Worm (Caenorhabditis elegans) whole organism, young adult: ENCODE measurements around the gene srh-170.

Source experiments
- B0019.2 ChIP-seq: fragments of 200-800 bp; sonication (Bioruptor generic); conservative IDR thresholded peaks from 2 replicates; pipeline ENCODE4 v1.3.6; 2022; ENCODE audit warnings: missing genetic modification reagents, missing genetic modification characterization, missing compliant biosample characterization
- B0261.1 ChIP-seq: sonication (generic microtip); optimal IDR thresholded peaks from 2 replicates; lab custom pipeline; 2016; ENCODE audit warnings: mild to moderate bottlenecking, missing genetic modification characterization, moderate library complexity, missing compliant biosample characterization
- F22D6.2 ChIP-seq: sonication (generic microtip); optimal IDR thresholded peaks from 2 replicates; lab custom pipeline; 2016; ENCODE audit warnings: mild to moderate bottlenecking, missing genetic modification characterization, missing compliant biosample characterization
- F55B11.4 ChIP-seq: sonication (generic microtip); optimal IDR thresholded peaks from 2 replicates; lab custom pipeline; 2016; ENCODE audit warnings: missing compliant biosample characterization, missing genetic modification characterization, borderline replicate concordance; ENCODE audit not compliant: insufficient read depth
- F57A8.1 ChIP-seq: fragments of 200-800 bp; sonication (Bioruptor generic); optimal IDR thresholded peaks from 2 replicates; lab custom pipeline; 2018; ENCODE audit warnings: mild to moderate bottlenecking, missing genetic modification characterization, moderate library complexity, missing compliant biosample characterization
- ZK185.1 ChIP-seq: sonication (generic microtip); optimal IDR thresholded peaks from 2 replicates; lab custom pipeline; 2016; ENCODE audit warnings: mild to moderate bottlenecking, missing genetic modification characterization, missing compliant biosample characterization; ENCODE audit not compliant: poor library complexity, severe bottlenecking
- aptf-2 ChIP-seq: fragments of 200-800 bp; sonication (Bioruptor generic); conservative IDR thresholded peaks from 2 replicates; pipeline ENCODE4 v1.3.6; 2022; ENCODE audit warnings: missing genetic modification reagents, missing genetic modification characterization, missing compliant biosample characterization
- attf-6 ChIP-seq: fragments of 200-800 bp; sonication (Bioruptor generic); IDR thresholded peaks from 2 replicates; pipeline ENCODE4 v1.3.6; 2022; ENCODE audit warnings: missing genetic modification reagents, missing genetic modification characterization, missing compliant biosample characterization
- ccch-3 ChIP-seq: fragments of 200-800 bp; sonication (Bioruptor generic); optimal IDR thresholded peaks from 2 replicates; lab custom pipeline; 2018; ENCODE audit warnings: mild to moderate bottlenecking, missing genetic modification characterization, missing compliant biosample characterization
- ceh-100 ChIP-seq: fragments of 200-800 bp; sonication (Bioruptor generic); IDR thresholded peaks from 2 replicates; pipeline ENCODE4 v1.3.6; 2022; ENCODE audit warnings: missing genetic modification reagents, missing genetic modification characterization, missing compliant biosample characterization
- ceh-27 ChIP-seq: fragments of 200-800 bp; sonication (Bioruptor generic); optimal IDR thresholded peaks from 2 replicates; lab custom pipeline; 2018; ENCODE audit warnings: mild to moderate bottlenecking, missing genetic modification characterization, moderate library complexity, missing compliant biosample characterization
- ceh-40 ChIP-seq: fragments of 200-800 bp; sonication (Bioruptor generic); IDR thresholded peaks from 2 replicates; pipeline ENCODE4 v1.3.6; 2022; ENCODE audit warnings: missing genetic modification characterization, missing compliant biosample characterization
- ceh-91 ChIP-seq: fragments of 200-800 bp; sonication (Bioruptor generic); IDR thresholded peaks from 2 replicates; pipeline ENCODE4 v1.3.6; 2022; ENCODE audit warnings: missing genetic modification reagents, missing genetic modification characterization, missing compliant biosample characterization
- chd-7 ChIP-seq: sonication (generic microtip); optimal IDR thresholded peaks from 2 replicates; lab custom pipeline; 2016; ENCODE audit warnings: mild to moderate bottlenecking, missing genetic modification characterization, moderate library complexity, missing compliant biosample characterization
- efl-1 ChIP-seq: fragments of 150-350 bp; optimal IDR thresholded peaks from 2 replicates; lab custom pipeline; 2014; ENCODE audit warnings: missing biosample characterization, missing genetic modification reagents, missing genetic modification characterization
- egl-18 ChIP-seq: fragments of 200-800 bp; sonication (Bioruptor generic); IDR thresholded peaks from 2 replicates; pipeline ENCODE4 v1.3.6; 2022; ENCODE audit warnings: missing genetic modification reagents, missing genetic modification characterization, missing compliant biosample characterization
- egrh-3 ChIP-seq: fragments of 200-800 bp; sonication (Bioruptor generic); IDR thresholded peaks from 2 replicates; pipeline ENCODE4 v1.3.6; 2022; ENCODE audit warnings: missing genetic modification reagents, missing genetic modification characterization, missing compliant biosample characterization
- fkh-3 ChIP-seq: sonication (generic microtip); optimal IDR thresholded peaks from 2 replicates; lab custom pipeline; 2016; ENCODE audit warnings: mild to moderate bottlenecking, missing genetic modification characterization, missing compliant biosample characterization
- him-1 ChIP-seq: sonication (generic microtip); optimal IDR thresholded peaks from 2 replicates; lab custom pipeline; 2016; ENCODE audit warnings: missing genotype, missing genetic modification reagents, missing genetic modification characterization, missing compliant biosample characterization
- hsf-1 ChIP-seq: fragments of 200-800 bp; sonication (Bioruptor generic); IDR thresholded peaks from 2 replicates; pipeline ENCODE4 v1.3.6; 2022; ENCODE audit warnings: missing genetic modification reagents, missing genetic modification characterization, missing compliant biosample characterization
- lag-1 ChIP-seq: fragments of 200-800 bp; sonication (Bioruptor generic); IDR thresholded peaks from 2 replicates; pipeline ENCODE4 v1.3.6; 2022; ENCODE audit warnings: missing genetic modification reagents, missing genetic modification characterization, missing compliant biosample characterization
- lsl-1 ChIP-seq: fragments of 200-800 bp; sonication (Bioruptor generic); optimal IDR thresholded peaks from 2 replicates; lab custom pipeline; 2018; ENCODE audit warnings: mild to moderate bottlenecking, missing genetic modification characterization, moderate library complexity, missing compliant biosample characterization
- madf-3 ChIP-seq: fragments of 200-800 bp; sonication (Bioruptor generic); IDR thresholded peaks from 2 replicates; pipeline ENCODE4 v1.3.6; 2022; ENCODE audit warnings: missing genetic modification reagents, missing genetic modification characterization, missing compliant biosample characterization
- madf-8 ChIP-seq: fragments of 200-800 bp; sonication (Bioruptor generic); conservative IDR thresholded peaks from 2 replicates; pipeline ENCODE4 v1.3.6; 2022; ENCODE audit warnings: missing genetic modification reagents, missing genetic modification characterization, missing compliant biosample characterization
- mcd-1 ChIP-seq: fragments of 200-800 bp; sonication (Bioruptor generic); IDR thresholded peaks from 2 replicates; pipeline ENCODE4 v1.3.6; 2022; ENCODE audit warnings: missing genetic modification reagents, missing genetic modification characterization, missing compliant biosample characterization
- mel-28 ChIP-seq: sonication (generic microtip); optimal IDR thresholded peaks from 2 replicates; lab custom pipeline; 2016; ENCODE audit warnings: borderline replicate concordance, mild to moderate bottlenecking, missing genetic modification characterization, missing compliant biosample characterization
- nfya-2 ChIP-seq: fragments of 200-800 bp; sonication (Bioruptor generic); IDR thresholded peaks from 2 replicates; pipeline ENCODE4 v1.3.6; 2022; ENCODE audit warnings: missing genetic modification reagents, missing genetic modification characterization, missing compliant biosample characterization
- nfyb-1 ChIP-seq: fragments of 200-800 bp; sonication (Bioruptor generic); IDR thresholded peaks from 2 replicates; pipeline ENCODE4 v1.3.6; 2022; ENCODE audit warnings: missing genetic modification reagents, missing genetic modification characterization, missing compliant biosample characterization
- nhr-120 ChIP-seq: fragments of 200-800 bp; sonication (Bioruptor generic); IDR thresholded peaks from 2 replicates; pipeline ENCODE4 v1.3.6; 2022; ENCODE audit warnings: missing genetic modification characterization, missing compliant biosample characterization
- nhr-27 ChIP-seq: fragments of 200-800 bp; sonication (Bioruptor generic); optimal IDR thresholded peaks from 2 replicates; lab custom pipeline; 2018; ENCODE audit warnings: mild to moderate bottlenecking, missing genetic modification characterization, moderate library complexity, missing compliant biosample characterization
- pbrm-1 ChIP-seq: fragments of 200-800 bp; sonication (Bioruptor generic); IDR thresholded peaks from 2 replicates; pipeline ENCODE4 v1.3.6; 2022; ENCODE audit warnings: missing genetic modification reagents, missing genetic modification characterization, missing compliant biosample characterization
- repo-1 ChIP-seq: sonication (generic microtip); optimal IDR thresholded peaks from 2 replicates; lab custom pipeline; 2017; ENCODE audit warnings: mild to moderate bottlenecking, missing genetic modification characterization, missing compliant biosample characterization
- snpc-3.4 ChIP-seq: sonication (generic microtip); optimal IDR thresholded peaks from 2 replicates; lab custom pipeline; 2017; ENCODE audit warnings: missing genetic modification characterization, mild to moderate bottlenecking, missing compliant biosample characterization, antibody characterized with exemption, moderate library complexity, missing genotype, missing genetic modification reagents
- sptf-2 ChIP-seq: fragments of 200-800 bp; sonication (Bioruptor generic); optimal IDR thresholded peaks from 2 replicates; lab custom pipeline; 2018; ENCODE audit warnings: mild to moderate bottlenecking, missing genetic modification characterization, missing compliant biosample characterization
- ztf-22 ChIP-seq: fragments of 200-800 bp; sonication (Bioruptor generic); optimal IDR thresholded peaks from 2 replicates; lab custom pipeline; 2018; ENCODE audit warnings: mild to moderate bottlenecking, missing genetic modification characterization, moderate library complexity, missing compliant biosample characterization
- ztf-26 ChIP-seq: sonication (generic microtip); optimal IDR thresholded peaks from 2 replicates; lab custom pipeline; 2017; ENCODE audit warnings: missing genetic modification characterization, missing compliant biosample characterization
- ztf-3 ChIP-seq: fragments of 200-800 bp; sonication (Bioruptor generic); optimal IDR thresholded peaks from 2 replicates; lab custom pipeline; 2018; ENCODE audit warnings: mild to moderate bottlenecking, missing genetic modification characterization, missing compliant biosample characterization

srh-170 gene

DNA sequence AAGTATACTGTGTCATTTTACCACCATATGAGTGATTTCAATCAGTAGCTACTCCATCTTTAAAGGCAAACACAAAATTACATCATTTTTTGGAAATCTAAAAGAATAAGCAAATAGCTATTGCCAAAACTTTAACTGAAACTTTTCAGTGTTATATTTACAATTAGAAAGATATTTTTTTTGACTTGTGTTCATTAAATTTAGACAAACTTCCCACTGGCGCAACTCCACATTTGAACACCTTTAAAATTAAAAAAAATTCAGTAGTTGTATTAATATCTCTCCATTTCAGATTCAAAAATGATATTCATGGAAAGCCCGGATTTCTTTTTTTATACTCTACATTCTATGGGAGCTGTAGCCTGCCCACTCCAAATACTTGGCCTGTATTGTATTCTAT, 25.2 kb upstream of the srh-170 start, which contains the start of gene srh-264:
srh-264 (plus strand) TSS at position 301 of the 400 bp plus-strand sequence.
- TF ChIP-seq nfyb-1 (GFP tag; lab: Robert Waterston, UW) = no peak
- no peak for TF ChIP-seq hsf-1 (GFP tag; lab: Robert Waterston, UW)
- no peak for TF ChIP-seq ceh-27 (GFP tag; lab: Kevin White, UChicago)
- TF ChIP-seq F55B11.4 (tag; lab: Kevin White, UChicago) = no peak
- no peak for TF ChIP-seq fkh-3
- no peak for TF ChIP-seq ceh-100
- no peak for TF ChIP-seq efl-1 (GFP tag; lab: Kevin White, UChicago)
- no peak for TF ChIP-seq repo-1 (tag; lab: Kevin White, UChicago)
- no peak for TF ChIP-seq ceh-40 (GFP tag; lab: Robert Waterston, UW)
- TF ChIP-seq aptf-2 (GFP tag; lab: Robert Waterston, UW) = no peak
- no peak for TF ChIP-seq madf-8 (GFP tag; lab: Robert Waterston, UW)
- TF ChIP-seq ztf-26 (tag; lab: Kevin White, UChicago) = no peak
- no peak for TF ChIP-seq nhr-27 (tag; lab: Kevin White, UChicago)
- no peak for TF ChIP-seq ZK185.1 (tag; lab: Kevin White, UChicago)
- TF ChIP-seq sptf-2 (GFP tag; lab: Kevin White, UChicago) = no peak
- TF ChIP-seq ceh-91 = no peak
- TF ChIP-seq him-1 (tag; lab: Kevin White, UChicago) = no peak
- no peak for TF ChIP-seq madf-3
- no peak for TF ChIP-seq ztf-3 (GFP tag; lab: Kevin White, UChicago)
- TF ChIP-seq ccch-3 (GFP tag; lab: Kevin White, UChicago) = no peak

ce11 chrV:15412625-15413024, 24.0 kb upstream of the srh-170 start, which contains the start of gene srbc-63:
Gene srbc-63, minus strand, starts transcription at chrV:15412725.
- no peak for TF ChIP-seq lsl-1 (GFP tag; lab: Kevin White, UChicago)
- TF ChIP-seq egrh-3 (GFP tag; lab: Robert Waterston, UW) = no peak
- no peak for TF ChIP-seq B0261.1 (tag; lab: Kevin White, UChicago)
- TF ChIP-seq F22D6.2 (tag; lab: Kevin White, UChicago) = no peak
- no peak for TF ChIP-seq mcd-1 (GFP tag; lab: Robert Waterston, UW)
- no peak for TF ChIP-seq egl-18 (GFP tag; lab: Robert Waterston, UW)
- TF ChIP-seq nhr-27 (tag; lab: Kevin White, UChicago) = no peak
- TF ChIP-seq lag-1 = no peak
- TF ChIP-seq pbrm-1 (GFP tag; lab: Robert Waterston, UW) = no peak
- no peak for TF ChIP-seq F57A8.1 (GFP tag; lab: Kevin White, UChicago)
- no peak for TF ChIP-seq snpc-3.4 (tag; lab: Kevin White, UChicago)
- TF ChIP-seq ZK185.1 (tag; lab: Kevin White, UChicago) = no peak
- TF ChIP-seq attf-6 (GFP tag; lab: Robert Waterston, UW) = no peak

ce11 chrV:15406928-15407327, 18.3 kb upstream of the srh-170 start, which contains the start of gene srh-257:
Gene srh-257, plus strand, starts transcription at chrV:15407228.
- no peak for TF ChIP-seq madf-8 (GFP tag; lab: Robert Waterston, UW)
- no peak for TF ChIP-seq ztf-22
- no peak for TF ChIP-seq nhr-120 (GFP tag; lab: Robert Waterston, UW)
- no peak for TF ChIP-seq mel-28 (tag; lab: Kevin White, UChicago)
- TF ChIP-seq chd-7 = no peak
- TF ChIP-seq B0019.2 (GFP tag; lab: Robert Waterston, UW) = no peak
- TF ChIP-seq ceh-40 (GFP tag; lab: Robert Waterston, UW) = no peak
- TF ChIP-seq nfyb-1 (GFP tag; lab: Robert Waterston, UW) = no peak
- no peak for TF ChIP-seq ceh-27 (GFP tag; lab: Kevin White, UChicago)
- TF ChIP-seq nfya-2 (GFP tag; lab: Robert Waterston, UW) = no peak
- TF ChIP-seq snpc-3.4 (tag; lab: Kevin White, UChicago) = no peak
- TF ChIP-seq egl-18 (GFP tag; lab: Robert Waterston, UW) = no peak
- TF ChIP-seq, all 124 proteins: peak for 0
